Worm (Caenorhabditis elegans): ENCODE results near the gene vps-33.1.

The vps-33.1 gene

DNA sequence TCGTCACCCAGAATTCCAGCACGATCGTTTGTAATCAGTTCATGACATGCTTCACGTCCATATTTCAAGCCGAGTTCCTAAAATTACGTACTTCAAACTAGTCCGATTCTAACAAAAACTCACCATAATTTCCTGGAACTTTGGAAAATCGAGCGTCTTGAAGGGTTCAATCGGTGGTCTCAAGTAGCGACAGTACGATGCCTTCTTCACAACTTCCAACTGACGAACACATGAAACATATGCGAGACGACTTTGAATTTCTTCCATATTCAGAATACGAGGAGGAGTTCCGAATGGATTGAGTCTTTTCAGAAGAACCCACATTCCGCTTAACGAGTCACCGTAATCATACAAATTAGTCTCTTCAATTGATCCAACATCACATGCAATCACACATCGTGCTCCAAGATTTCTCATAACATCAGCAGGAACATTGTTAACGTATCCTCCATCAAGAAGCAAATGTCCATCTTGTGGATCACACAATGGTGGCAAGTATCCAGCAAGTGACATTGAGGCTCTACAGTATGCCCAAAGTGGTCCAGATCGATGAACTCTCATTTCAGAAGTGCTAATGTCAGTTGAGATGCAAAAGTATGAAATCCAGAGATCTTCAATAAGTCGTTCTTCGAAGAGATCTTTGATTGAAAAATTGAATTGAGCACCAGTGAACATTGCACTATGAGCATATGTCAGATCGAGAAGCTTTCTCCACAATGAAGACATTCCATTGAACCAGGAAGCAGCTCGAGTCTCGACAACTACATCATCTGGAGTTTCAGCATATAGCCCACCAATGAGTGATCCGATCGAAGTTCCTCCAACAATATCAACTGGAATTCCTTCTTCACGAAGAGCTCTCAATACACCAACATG is 25.5 kb downstream of the vps-33.1 start:
- TF ChIP-seq aly-1 (tag; optimal IDR thresholded peaks at IDR 0.05) = no peak
- no peak for TF ChIP-seq hnd-1 (tag; optimal IDR thresholded peaks at IDR 0.05)
- no peak for TF ChIP-seq flt-1 (GFP tag; IDR thresholded peaks at IDR 0.05)
- no peak for TF ChIP-seq pes-1 (GFP tag; IDR thresholded peaks at IDR 0.05)

ce11 chrIII:8731310-8731709 is 30.6 kb downstream of the vps-33.1 start, which contains the start of gene ZK370.4:
ZK370.4 (minus strand) TSS chrIII:8731410.
- TF ChIP-seq ceh-36 (tag; optimal IDR thresholded peaks at IDR 0.05) = no peak
- TF ChIP-seq tbx-11 (GFP tag; IDR thresholded peaks at IDR 0.05) = no peak
- TF ChIP-seq ama-1 (optimal IDR thresholded peaks at IDR 0.05) = no peak
- TF ChIP-seq aly-1 (tag; optimal IDR thresholded peaks at IDR 0.05) = no peak
- no peak for TF ChIP-seq flt-1 (GFP tag; IDR thresholded peaks at IDR 0.05)

ce11 chrIII:8731973-8732372 is 31.2 kb downstream of the vps-33.1 start:
- no peak for TF ChIP-seq hnd-1 (tag; optimal IDR thresholded peaks at IDR 0.05)
- TF ChIP-seq aly-1 (tag; optimal IDR thresholded peaks at IDR 0.05) = no peak
- no peak for TF ChIP-seq hmbx-1 (tag; optimal IDR thresholded peaks at IDR 0.05)
- no peak for TF ChIP-seq ceh-13 (GFP tag; optimal IDR thresholded peaks at IDR 0.05)
- no peak for TF ChIP-seq tbx-37 (GFP tag; conservative IDR thresholded peaks at IDR 0.05)
- TF ChIP-seq tbx-11 (GFP tag; IDR thresholded peaks at IDR 0.05) = no peak
- no peak for TF ChIP-seq ets-7 (tag; optimal IDR thresholded peaks at IDR 0.05)
- no peak for TF ChIP-seq ama-1 (optimal IDR thresholded peaks at IDR 0.05)
- TF ChIP-seq hmg-4 (GFP tag; optimal IDR thresholded peaks at IDR 0.05) = no peak

ce11 chrIII:8733237-8733636 is 32.5 kb downstream of the vps-33.1 start:
- TF ChIP-seq tbx-11 (GFP tag; IDR thresholded peaks at IDR 0.05) (no peak), B0310.2 (tag; optimal IDR thresholded peaks at IDR 0.05) (no peak), pes-1 (GFP tag; IDR thresholded peaks at IDR 0.05) (no peak), tra-4 (tag; optimal IDR thresholded peaks at IDR 0.05) (no peak), scrt-1 (GFP tag; IDR thresholded peaks at IDR 0.05) (no peak), ama-1 (optimal IDR thresholded peaks at IDR 0.05) (no peak), sea-1 (GFP tag; conservative IDR thresholded peaks at IDR 0.05) (no peak), ets-7 (tag; optimal IDR thresholded peaks at IDR 0.05) (no peak), tbx-37 (GFP tag; conservative IDR thresholded peaks at IDR 0.05) (no peak), hmg-4 (GFP tag; optimal IDR thresholded peaks at IDR 0.05) (no peak), F13C5.2 (tag; optimal IDR thresholded peaks at IDR 0.05) (no peak), hnd-1 (tag; optimal IDR thresholded peaks at IDR 0.05) (no peak), flt-1 (GFP tag; IDR thresholded peaks at IDR 0.05) (no peak), aly-1 (tag; optimal IDR thresholded peaks at IDR 0.05) (no peak), hmbx-1 (tag; optimal IDR thresholded peaks at IDR 0.05) (no peak)

DNA sequence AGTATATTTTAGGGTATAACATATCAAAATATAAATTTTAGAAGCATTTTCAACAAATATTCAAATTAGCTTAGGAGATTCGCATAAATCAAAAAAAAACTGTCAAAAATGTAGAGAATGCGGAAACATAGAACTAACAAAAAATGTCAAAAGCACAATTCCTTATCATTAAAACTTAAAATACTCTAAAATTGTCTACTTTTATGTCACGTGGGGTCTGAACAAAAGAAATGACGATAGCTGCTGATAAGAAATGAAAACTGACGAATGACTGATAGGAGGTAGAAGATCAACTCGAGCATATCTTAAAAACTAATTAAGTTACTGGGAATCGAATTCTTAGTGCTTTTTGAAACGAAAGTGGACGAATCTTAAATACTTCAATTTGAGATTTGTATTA is 32.9 kb downstream of the vps-33.1 start:
- no peak for TF ChIP-seq B0310.2 (tag; optimal IDR thresholded peaks at IDR 0.05)
- TF ChIP-seq scrt-1 (GFP tag; IDR thresholded peaks at IDR 0.05) = no peak
- TF ChIP-seq ama-1 (optimal IDR thresholded peaks at IDR 0.05) = no peak

- no peak for TF ChIP-seq B0310.2 (tag; optimal IDR thresholded peaks at IDR 0.05)
- no peak for TF ChIP-seq flt-1 (GFP tag; IDR thresholded peaks at IDR 0.05)
- TF ChIP-seq tbx-11 (GFP tag; IDR thresholded peaks at IDR 0.05) = no peak
- TF ChIP-seq sea-1 (GFP tag; conservative IDR thresholded peaks at IDR 0.05) = no peak
- no peak for TF ChIP-seq ceh-13 (GFP tag; optimal IDR thresholded peaks at IDR 0.05)
- no peak for TF ChIP-seq ets-7 (tag; optimal IDR thresholded peaks at IDR 0.05)
- no peak for TF ChIP-seq aly-1 (tag; optimal IDR thresholded peaks at IDR 0.05)
- no peak for TF ChIP-seq pes-1 (GFP tag; IDR thresholded peaks at IDR 0.05)
- TF ChIP-seq F13C5.2 (tag; optimal IDR thresholded peaks at IDR 0.05) = no peak
- TF ChIP-seq tra-4 (tag; optimal IDR thresholded peaks at IDR 0.05) = no peak
- TF ChIP-seq tbx-37 (GFP tag; conservative IDR thresholded peaks at IDR 0.05) = no peak
- TF ChIP-seq scrt-1 (GFP tag; IDR thresholded peaks at IDR 0.05) = no peak
- TF ChIP-seq ceh-36 (tag; optimal IDR thresholded peaks at IDR 0.05) = no peak
- no peak for TF ChIP-seq ama-1 (optimal IDR thresholded peaks at IDR 0.05)
- TF ChIP-seq hmg-4 (GFP tag; optimal IDR thresholded peaks at IDR 0.05) = no peak
- no peak for TF ChIP-seq hnd-1 (tag; optimal IDR thresholded peaks at IDR 0.05)
- no peak for TF ChIP-seq hmbx-1 (tag; optimal IDR thresholded peaks at IDR 0.05)
Observed at ce11 chrIII:8734327-8734885, 33.7 kb downstream of the vps-33.1 start.

DNA sequence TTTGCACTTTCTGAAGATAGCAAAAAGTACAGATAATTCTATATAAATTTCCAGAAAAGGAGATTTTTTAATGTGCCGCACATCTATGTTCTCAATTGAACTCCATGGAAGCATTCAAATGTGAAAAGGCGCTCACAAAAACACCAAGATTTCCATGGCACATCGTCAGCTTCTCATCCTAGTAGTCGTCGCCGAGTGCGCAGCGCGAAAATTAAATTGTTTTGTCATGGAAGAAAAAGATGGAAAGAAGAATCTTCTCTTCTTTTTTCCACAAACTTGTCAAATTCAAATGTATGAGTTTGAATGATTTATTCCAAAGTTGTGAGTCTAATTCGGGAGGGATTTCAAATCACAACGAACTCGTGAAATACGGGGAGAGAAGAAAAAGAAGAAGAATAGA is 36.7 kb downstream of the vps-33.1 start:
- TF ChIP-seq hmbx-1 (tag; optimal IDR thresholded peaks at IDR 0.05) (no peak), pes-1 (GFP tag; IDR thresholded peaks at IDR 0.05) (no peak), hnd-1 (tag; optimal IDR thresholded peaks at IDR 0.05) (no peak), tbx-11 (GFP tag; IDR thresholded peaks at IDR 0.05) (no peak)

DNA sequence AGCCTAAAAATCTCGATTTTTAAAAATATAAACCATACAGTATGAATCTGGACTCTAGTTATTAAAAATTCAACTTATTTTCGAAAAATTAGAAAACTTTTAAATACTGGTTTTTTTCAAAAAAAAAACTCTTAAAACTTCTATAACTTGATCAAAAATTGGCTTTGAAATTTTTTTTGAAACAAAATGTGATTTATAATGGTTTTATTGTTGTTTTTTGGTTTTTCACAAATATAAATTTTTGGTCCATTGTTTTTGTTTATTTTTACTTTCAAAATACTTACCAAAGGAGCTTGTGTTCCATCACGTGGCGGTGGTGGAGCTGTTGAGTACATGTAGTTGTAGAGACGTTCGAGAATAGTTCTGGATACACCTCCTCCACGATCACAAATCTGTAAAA is 37.6 kb downstream of the vps-33.1 start:
- no peak for TF ChIP-seq aly-1 (tag; optimal IDR thresholded peaks at IDR 0.05)
- no peak for TF ChIP-seq ama-1 (optimal IDR thresholded peaks at IDR 0.05)
- no peak for TF ChIP-seq tbx-11 (GFP tag; IDR thresholded peaks at IDR 0.05)
- TF ChIP-seq tbx-37 (GFP tag; conservative IDR thresholded peaks at IDR 0.05) = no peak
- TF ChIP-seq ceh-13 (GFP tag; optimal IDR thresholded peaks at IDR 0.05) = no peak
- TF ChIP-seq scrt-1 (GFP tag; IDR thresholded peaks at IDR 0.05) = no peak
- TF ChIP-seq flt-1 (GFP tag; IDR thresholded peaks at IDR 0.05) = no peak
- no peak for TF ChIP-seq ets-7 (tag; optimal IDR thresholded peaks at IDR 0.05)
- no peak for TF ChIP-seq sea-1 (GFP tag; conservative IDR thresholded peaks at IDR 0.05)
- no peak for TF ChIP-seq hmg-4 (GFP tag; optimal IDR thresholded peaks at IDR 0.05)
- TF ChIP-seq F13C5.2 (tag; optimal IDR thresholded peaks at IDR 0.05) = no peak
- TF ChIP-seq B0310.2 (tag; optimal IDR thresholded peaks at IDR 0.05) = no peak
- TF ChIP-seq hmbx-1 (tag; optimal IDR thresholded peaks at IDR 0.05) = no peak

All from whole organism, early embryonic.